Worm (Caenorhabditis elegans) whole organism, young adult: ENCODE measurements around the gene cpr-8.

Source experiments
- B0336.3 ChIP-seq: fragments of 200-800 bp; sonication (Bioruptor generic); IDR thresholded peaks from 2 replicates; pipeline ENCODE4 v1.3.6; 2022; ENCODE audit warnings: missing genetic modification characterization, missing compliant biosample characterization
- F23B12.7 ChIP-seq: sonication (generic microtip); optimal IDR thresholded peaks from 2 replicates; lab custom pipeline; 2017; ENCODE audit warnings: missing genetic modification characterization, mild to moderate bottlenecking, missing compliant biosample characterization, antibody characterized with exemption, moderate library complexity; ENCODE audit not compliant: insufficient read depth
- F39B2.1 ChIP-seq: fragments of 200-800 bp; sonication (Bioruptor generic); IDR thresholded peaks from 2 replicates; pipeline ENCODE4 v1.3.6; 2022; ENCODE audit warnings: missing genetic modification reagents, missing genetic modification characterization, missing compliant biosample characterization
- Y53F4B.3 ChIP-seq: fragments of 200-800 bp; sonication (Bioruptor generic); IDR thresholded peaks from 2 replicates; pipeline ENCODE4 v1.3.6; 2022; ENCODE audit warnings: missing genetic modification reagents, missing genetic modification characterization, missing compliant biosample characterization
- attf-5 ChIP-seq: fragments of 200-800 bp; sonication (Bioruptor generic); optimal IDR thresholded peaks from 2 replicates; lab custom pipeline; 2018; ENCODE audit warnings: mild to moderate bottlenecking, missing genetic modification characterization, missing compliant biosample characterization
- bed-1 ChIP-seq: fragments of 200-800 bp; sonication (Bioruptor generic); IDR thresholded peaks from 2 replicates; pipeline ENCODE4 v1.3.6; 2022; ENCODE audit warnings: missing genetic modification reagents, missing genetic modification characterization, missing compliant biosample characterization
- madf-10 ChIP-seq: sonication (generic microtip); optimal IDR thresholded peaks from 2 replicates; lab custom pipeline; 2016; ENCODE audit warnings: mild to moderate bottlenecking, missing genetic modification characterization, missing compliant biosample characterization
- madf-6 ChIP-seq: fragments of 200-800 bp; sonication (Bioruptor generic); IDR thresholded peaks from 2 replicates; pipeline ENCODE4 v1.3.6; 2022; ENCODE audit warnings: missing genetic modification reagents, missing genetic modification characterization, missing compliant biosample characterization
- rcor-1 ChIP-seq: fragments of 200-800 bp; sonication (Bioruptor generic); IDR thresholded peaks from 2 replicates; pipeline ENCODE4 v1.3.6; 2022; ENCODE audit warnings: missing genetic modification reagents, missing genetic modification characterization, missing compliant biosample characterization
- rpc-1 ChIP-seq, 2 experiments: fragments of 150-350 bp in 1 of 2; sonication (generic microtip) in 1 of 2; optimal IDR thresholded peaks; 2 replicates each; lab custom pipeline; 2014 to 2018; ENCODE audit warnings: missing biosample characterization in 1 of 2, missing genetic modification characterization in 1 of 2, missing genetic modification reagents in 1 of 2, missing genotype in 1 of 2

- no peak for TF ChIP-seq rpc-1 (optimal IDR thresholded peaks at IDR 0.05; lab: Kevin White, UChicago)
- TF ChIP-seq rpc-1 (tag; optimal IDR thresholded peaks at IDR 0.05; lab: Kevin White, UChicago): no peak
- TF ChIP-seq attf-5 (GFP tag; lab: Kevin White, UChicago): peak; percentile 78
- TF ChIP-seq madf-6 (GFP tag; lab: Robert Waterston, UW): no peak
- TF ChIP-seq F39B2.1: no peak
- TF ChIP-seq bed-1 (GFP tag; lab: Robert Waterston, UW): no peak
- TF ChIP-seq F23B12.7: no peak
- TF ChIP-seq Y53F4B.3 (GFP tag; lab: Robert Waterston, UW): no peak
- no peak for TF ChIP-seq rcor-1
- no peak for TF ChIP-seq B0336.3 (GFP tag; lab: Robert Waterston, UW)
- peak; percentile 32 for TF ChIP-seq madf-10 (tag; lab: Kevin White, UChicago)
Measured at ce11 chrV:1153925-1154324, 19.5 kb downstream of the cpr-8 start.
